Worm (Caenorhabditis elegans) whole organism, L3 larva: ENCODE measurements around the gene F41E6.15.

Source experiments
- daf-12 ChIP-seq: fragments of 150-350 bp; optimal IDR thresholded peaks from 2 replicates; lab custom pipeline; 2014; ENCODE audit warnings: missing biosample characterization, missing genetic modification reagents, missing genetic modification characterization
- mdl-1 ChIP-seq: fragments of 150-350 bp; optimal IDR thresholded peaks from 2 replicates; lab custom pipeline; 2014; ENCODE audit warnings: missing biosample characterization, missing genetic modification characterization
- nhr-237 ChIP-seq: fragments of 150-350 bp; optimal IDR thresholded peaks from 2 replicates; lab custom pipeline; 2014; ENCODE audit warnings: missing biosample characterization, missing genetic modification characterization
- nhr-43 ChIP-seq: sonication (generic microtip); optimal IDR thresholded peaks from 2 replicates; lab custom pipeline; 2016; ENCODE audit warnings: mild to moderate bottlenecking, missing genetic modification characterization, missing compliant biosample characterization; ENCODE audit not compliant: poor library complexity, severe bottlenecking
- ztf-11 ChIP-seq: fragments of 150-350 bp; optimal IDR thresholded peaks from 2 replicates; lab custom pipeline; 2014; ENCODE audit warnings: missing biosample characterization, missing genetic modification characterization
- ztf-4 ChIP-seq: fragments of 150-350 bp; optimal IDR thresholded peaks from 2 replicates; lab custom pipeline; 2014; ENCODE audit warnings: missing biosample characterization, missing genetic modification characterization

DNA sequence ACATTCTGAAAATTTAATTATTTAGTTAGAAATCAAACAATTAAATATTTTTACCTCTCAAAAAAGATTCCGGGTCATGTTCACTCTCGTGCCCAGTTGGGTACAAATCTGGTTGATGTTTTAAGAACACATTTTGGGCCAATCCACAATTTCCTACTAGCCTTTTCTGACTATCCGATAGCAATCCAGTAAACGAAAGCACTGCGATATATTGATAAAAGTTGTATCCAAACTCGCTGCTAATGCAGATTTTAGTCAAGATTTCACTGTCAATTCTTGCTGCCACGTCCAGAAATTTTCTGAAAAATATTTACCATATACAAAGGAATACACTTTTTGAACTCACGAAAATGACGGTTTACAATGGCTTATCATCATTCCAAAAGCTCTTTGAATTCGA is 33.4 kb downstream of the F41E6.15 start:
- no peak for TF ChIP-seq nhr-237
- no peak for TF ChIP-seq ztf-11 (tag; lab: Kevin White, UChicago)
- TF ChIP-seq ztf-4: no peak
- TF ChIP-seq nhr-43 (tag; lab: Kevin White, UChicago): no peak
- TF ChIP-seq daf-12 (tag; lab: Kevin White, UChicago): no peak
- TF ChIP-seq mdl-1 (tag; lab: Kevin White, UChicago): no peak
